Fruit fly (Drosophila melanogaster) Kc167 (cell line): ENCODE results near the gene Pdp1.

Source experiments
- Myc ChIP-seq: fragments of >200 bp; optimal IDR thresholded peaks from 2 replicates; lab custom pipeline; 2017; ENCODE audit warnings: missing external identifiers
- Sin3A ChIP-seq: fragments of >200 bp; optimal IDR thresholded peaks from 2 replicates; lab custom pipeline; 2018; ENCODE audit warnings: missing external identifiers
- h ChIP-seq: fragments of >200 bp; optimal IDR thresholded peaks from 3 replicates; lab custom pipeline; 2018; ENCODE audit warnings: missing external identifiers
- insv ChIP-seq: fragments of >200 bp; optimal IDR thresholded peaks from 3 replicates; lab custom pipeline; 2018; ENCODE audit warnings: missing external identifiers
- psq ChIP-seq: fragments of >200 bp; optimal IDR thresholded peaks from 2 replicates; lab custom pipeline; 2017; ENCODE audit warnings: missing external identifiers
- ttk ChIP-seq: sonication (Bioruptor generic); optimal IDR thresholded peaks from 2 replicates; lab custom pipeline; 2017; ENCODE audit warnings: missing external identifiers

Gene Pdp1

dm6 chr3L:7890567-7890966 is 23.4 kb upstream of the Pdp1 start:
- no peak for TF ChIP-seq Sin3A (lab: Kevin White, UChicago)
- TF ChIP-seq Myc (lab: Kevin White, UChicago): no peak
- TF ChIP-seq h (lab: Kevin White, UChicago): no peak
- no peak for TF ChIP-seq ttk (lab: Kevin White, UChicago)
- TF ChIP-seq insv (lab: Kevin White, UChicago): no peak
- no peak for TF ChIP-seq psq (lab: Kevin White, UChicago)

dm6 chr3L:7889976-7890375 is 22.8 kb upstream of the Pdp1 start:
- TF ChIP-seq ttk (lab: Kevin White, UChicago) (no peak), h (lab: Kevin White, UChicago) (no peak), psq (lab: Kevin White, UChicago) (no peak), insv (lab: Kevin White, UChicago) (no peak), Myc (lab: Kevin White, UChicago) (no peak), Sin3A (lab: Kevin White, UChicago) (no peak)

dm6 chr3L:7883298-7883697 is 16.1 kb upstream of the Pdp1 start:
- no peak for TF ChIP-seq insv (lab: Kevin White, UChicago)
- TF ChIP-seq ttk (lab: Kevin White, UChicago): no peak
- TF ChIP-seq Myc (lab: Kevin White, UChicago): no peak
- TF ChIP-seq h (lab: Kevin White, UChicago): no peak
- no peak for TF ChIP-seq Sin3A (lab: Kevin White, UChicago)
- TF ChIP-seq psq (lab: Kevin White, UChicago): no peak

- TF ChIP-seq insv (lab: Kevin White, UChicago) (no peak), Sin3A (lab: Kevin White, UChicago) (no peak), psq (lab: Kevin White, UChicago) (no peak), h (lab: Kevin White, UChicago) (no peak), Myc (lab: Kevin White, UChicago) (no peak), ttk (lab: Kevin White, UChicago) (no peak)
Measured at dm6 chr3L:7882105-7882504, 14.9 kb upstream of the Pdp1 start.

- no peak for TF ChIP-seq Myc (lab: Kevin White, UChicago)
Measured at dm6 chr3L:7881127-7881526, 14.0 kb upstream of the Pdp1 start.

dm6 chr3L:7879616-7880015 is 12.4 kb upstream of the Pdp1 start:
- TF ChIP-seq psq (lab: Kevin White, UChicago) (no peak), Sin3A (lab: Kevin White, UChicago) (no peak), insv (lab: Kevin White, UChicago) (no peak), Myc (lab: Kevin White, UChicago) (no peak), h (lab: Kevin White, UChicago) (no peak), ttk (lab: Kevin White, UChicago) (no peak)

dm6 chr3L:7877466-7877865 is 10.3 kb upstream of the Pdp1 start:
- TF ChIP-seq psq (lab: Kevin White, UChicago): no peak
- TF ChIP-seq h (lab: Kevin White, UChicago): no peak
- TF ChIP-seq ttk (lab: Kevin White, UChicago): no peak
- no peak for TF ChIP-seq insv (lab: Kevin White, UChicago)
- TF ChIP-seq Sin3A (lab: Kevin White, UChicago): no peak

- TF ChIP-seq Myc (lab: Kevin White, UChicago) (no peak), ttk (lab: Kevin White, UChicago) (no peak), Sin3A (lab: Kevin White, UChicago) (no peak), h (lab: Kevin White, UChicago) (no peak), psq (lab: Kevin White, UChicago) (no peak)
Measured at dm6 chr3L:7876367-7876703, 9.2 kb upstream of the Pdp1 start.

dm6 chr3L:7875606-7876366 is 8.6 kb upstream of the Pdp1 start:
- TF ChIP-seq h (lab: Kevin White, UChicago): no peak
- TF ChIP-seq ttk (lab: Kevin White, UChicago): no peak
- no peak for TF ChIP-seq insv (lab: Kevin White, UChicago)

dm6 chr3L:7874507-7874906 is 7.3 kb upstream of the Pdp1 start:
- TF ChIP-seq insv (lab: Kevin White, UChicago) (no peak), Sin3A (lab: Kevin White, UChicago) (no peak), h (lab: Kevin White, UChicago) (no peak), ttk (lab: Kevin White, UChicago) (no peak), psq (lab: Kevin White, UChicago) (no peak), Myc (lab: Kevin White, UChicago) (no peak)

- no peak for TF ChIP-seq insv (lab: Kevin White, UChicago)
- no peak for TF ChIP-seq h (lab: Kevin White, UChicago)
- no peak for TF ChIP-seq ttk (lab: Kevin White, UChicago)
- TF ChIP-seq Sin3A (lab: Kevin White, UChicago): no peak
- TF ChIP-seq psq (lab: Kevin White, UChicago): no peak
Measured at dm6 chr3L:7870388-7870740, 3.2 kb upstream of the Pdp1 start.

dm6 chr3L:7869715-7870387 is 2.7 kb upstream of the Pdp1 start:
- TF ChIP-seq insv (lab: Kevin White, UChicago): no peak
- no peak for TF ChIP-seq psq (lab: Kevin White, UChicago)
- no peak for TF ChIP-seq Sin3A (lab: Kevin White, UChicago)
- TF ChIP-seq Myc (lab: Kevin White, UChicago): no peak
- TF ChIP-seq ttk (lab: Kevin White, UChicago): no peak
- TF ChIP-seq h (lab: Kevin White, UChicago): no peak
